Fruit fly (Drosophila melanogaster) whole organism, wandering third instar larva: ENCODE measurements around the gene Dim1.

Experiments used
- GATAd ChIP-seq: sonication (Bioruptor generic); optimal IDR thresholded peaks from 2 replicates; lab custom pipeline; 2016; ENCODE audit warnings: missing biosample characterization, missing genetic modification characterization
- Hr78 ChIP-seq: fragments of >200 bp; optimal IDR thresholded peaks from 2 replicates; lab custom pipeline; 2017; ENCODE audit warnings: missing biosample characterization, missing genetic modification characterization
- h ChIP-seq: fragments of 200-800 bp; sonication (Bioruptor generic); optimal IDR thresholded peaks from 3 replicates; lab custom pipeline; 2016; ENCODE audit warnings: missing biosample characterization, mild to moderate bottlenecking, missing genetic modification characterization
- lola ChIP-seq: fragments of >200 bp; optimal IDR thresholded peaks from 2 replicates; lab custom pipeline; 2017; ENCODE audit warnings: missing biosample characterization, missing genetic modification characterization
- rgr ChIP-seq: fragments of 200-800 bp; sonication (Bioruptor generic); optimal IDR thresholded peaks from 3 replicates; lab custom pipeline; 2016; ENCODE audit warnings: missing biosample characterization, mild to moderate bottlenecking, missing genetic modification characterization
- sv ChIP-seq: fragments of 200-800 bp; sonication (Bioruptor generic); optimal IDR thresholded peaks from 3 replicates; lab custom pipeline; 2016; ENCODE audit warnings: missing biosample characterization, missing genetic modification characterization

- TF ChIP-seq sv (GFP tag; lab: Kevin White, UChicago) (no peak), h (GFP tag; lab: Kevin White, UChicago) (no peak), Hr78 (GFP tag; lab: Kevin White, UChicago) (no peak), lola (GFP tag; lab: Kevin White, UChicago) (no peak), rgr (GFP tag; lab: Kevin White, UChicago) (no peak), GATAd (GFP tag; lab: Kevin White, UChicago) (no peak)
These were observed 25.3 kb upstream of the Dim1 start for dm6 chr2L:4377747-4378146.
